In the genomic region with DNA sequence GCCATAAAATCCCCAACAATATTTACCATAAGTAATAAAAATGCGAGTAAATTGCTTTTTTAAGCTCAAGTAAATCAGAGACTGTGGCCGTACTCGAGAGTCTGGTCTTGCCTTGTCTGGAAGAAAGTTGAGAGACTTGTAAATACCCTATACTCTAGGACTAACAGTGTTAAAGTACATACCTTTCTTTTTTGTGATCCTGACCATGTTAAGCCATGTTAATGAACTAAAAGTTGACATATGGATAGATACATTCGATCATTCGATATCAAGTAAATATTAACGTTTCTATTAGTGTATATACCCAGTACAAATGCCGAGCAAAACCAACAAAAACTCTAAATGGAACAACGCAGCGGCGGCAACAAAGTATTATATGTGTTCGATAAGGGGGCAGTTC, we compare ENCODE assay signal across 3 fruit fly cellular contexts.
TF ChIP-seq lines count a peak whose summit lies in the region.

No protein-coding gene starts in this region.

TF ChIP-seq in whole organism, embryonic, 481 proteins besides CTCF, POLR2A, EP300 and RAD21 (continued from another document and continues in another):
- no peak for TF ChIP-seq ftz-f1 (GFP tag; optimal IDR thresholded peaks at IDR 0.05; lab: Kevin White, UChicago)
- TF ChIP-seq CG6683 (GFP tag; optimal IDR thresholded peaks at IDR 0.05; lab: Kevin White, UChicago): no peak
- peak; percentile 83 for TF ChIP-seq D19B (GFP tag; optimal IDR thresholded peaks at IDR 0.05; lab: Kevin White, UChicago)
- 0 out of 2 replicates have a peak, but pooled peaks have one; percentile 21 for TF ChIP-seq Awh (GFP tag; IDR thresholded peaks at IDR 0.05; lab: Robert Waterston, UW)
- peak; percentile 36 for TF ChIP-seq lilli (GFP tag; optimal IDR thresholded peaks at IDR 0.05; lab: Kevin White, UChicago)
- TF ChIP-seq CG15514 (GFP tag; optimal IDR thresholded peaks at IDR 0.05; lab: Kevin White, UChicago): peak; percentile 26
- TF ChIP-seq Hr3 (GFP tag; optimal IDR thresholded peaks at IDR 0.05; lab: Kevin White, UChicago): peak; percentile 12
- peak; percentile 36; the same call in 1 of the 2 replicates for TF ChIP-seq Ada2b (GFP tag; IDR thresholded peaks at IDR 0.05; lab: Robert Waterston, UW)
- peak; percentile 51 for TF ChIP-seq dmrt99B (tag; optimal IDR thresholded peaks at IDR 0.05; lab: Kevin White, UChicago)
- TF ChIP-seq vvl (GFP tag; IDR thresholded peaks at IDR 0.05; lab: Robert Waterston, UW): peak; percentile 47
- peak; percentile 51 for TF ChIP-seq Sox102F (GFP tag; optimal IDR thresholded peaks at IDR 0.05; lab: Kevin White, UChicago)
- 0 out of 2 replicates have a peak, but pooled peaks have one; percentile 16 for TF ChIP-seq CG31224 (GFP tag; IDR thresholded peaks at IDR 0.05; lab: Robert Waterston, UW)
- peak; percentile 43 for TF ChIP-seq CG10654 (GFP tag; optimal IDR thresholded peaks at IDR 0.05; lab: Kevin White, UChicago)
- peak; percentile 54 for TF ChIP-seq CG2712 (tag; optimal IDR thresholded peaks at IDR 0.05; lab: Kevin White, UChicago)
- TF ChIP-seq pros (GFP tag; optimal IDR thresholded peaks at IDR 0.05; lab: Kevin White, UChicago): no peak
- no peak for TF ChIP-seq p53 (GFP tag; optimal IDR thresholded peaks at IDR 0.05; lab: Kevin White, UChicago)
- TF ChIP-seq row (GFP tag; IDR thresholded peaks at IDR 0.05; lab: Robert Waterston, UW): peak; percentile 67
- peak; percentile 24 for TF ChIP-seq tap (tag; optimal IDR thresholded peaks at IDR 0.05; lab: Kevin White, UChicago)
- peak; percentile 29 for TF ChIP-seq BtbVII (GFP tag; optimal IDR thresholded peaks at IDR 0.05; lab: Kevin White, UChicago)
- TF ChIP-seq caup (GFP tag; optimal IDR thresholded peaks at IDR 0.05; lab: Kevin White, UChicago; ENCODE audit: severe bottlenecking): peak; percentile 19
- peak; percentile 1 for TF ChIP-seq pho (GFP tag; optimal IDR thresholded peaks at IDR 0.05; lab: Kevin White, UChicago)
- TF ChIP-seq CG13624 (GFP tag; optimal IDR thresholded peaks at IDR 0.05; lab: Kevin White, UChicago): peak; percentile 30
- TF ChIP-seq br (optimal IDR thresholded peaks at IDR 0.05; lab: Kevin White, UChicago): no peak
- peak; percentile 55 for TF ChIP-seq Xrp1 (GFP tag; IDR thresholded peaks at IDR 0.05; lab: Robert Waterston, UW)
- TF ChIP-seq fd3F (GFP tag; optimal IDR thresholded peaks at IDR 0.05; lab: Kevin White, UChicago): no peak
- peak; percentile 44 for TF ChIP-seq PHDP (tag; optimal IDR thresholded peaks at IDR 0.05; lab: Kevin White, UChicago)
- TF ChIP-seq gro (GFP tag; optimal IDR thresholded peaks at IDR 0.05; lab: Kevin White, UChicago): peak; percentile 18
- TF ChIP-seq Oli (tag; optimal IDR thresholded peaks at IDR 0.05; lab: Kevin White, UChicago): peak; percentile 43
- TF ChIP-seq nmo (GFP tag; optimal IDR thresholded peaks at IDR 0.05; lab: Kevin White, UChicago): peak; percentile 42
- TF ChIP-seq CG7786 (GFP tag; optimal IDR thresholded peaks at IDR 0.05; lab: Kevin White, UChicago): peak; percentile 32
- TF ChIP-seq Pdp1 (GFP tag; optimal IDR thresholded peaks at IDR 0.05; lab: Kevin White, UChicago): peak; percentile 0 to 42
- peak; percentile 33 for TF ChIP-seq HHEX (GFP tag; optimal IDR thresholded peaks at IDR 0.05; lab: Kevin White, UChicago)
- TF ChIP-seq Fer1 (GFP tag; optimal IDR thresholded peaks at IDR 0.05; lab: Kevin White, UChicago): peak; percentile 33
- peak; percentile 17 for TF ChIP-seq CG8944 (GFP tag; optimal IDR thresholded peaks at IDR 0.05; lab: Kevin White, UChicago)
- TF ChIP-seq CG43689 (GFP tag; IDR thresholded peaks at IDR 0.05; lab: Robert Waterston, UW): no peak
- peak; percentile 20 for TF ChIP-seq disco-r (GFP tag; optimal IDR thresholded peaks at IDR 0.05; lab: Kevin White, UChicago)
- peak; percentile 67 for TF ChIP-seq Drgx (GFP tag; IDR thresholded peaks at IDR 0.05; lab: Robert Waterston, UW)
- peak; percentile 40 for TF ChIP-seq CG4424 (GFP tag; optimal IDR thresholded peaks at IDR 0.05; lab: Kevin White, UChicago)
- peak; percentile 48 for TF ChIP-seq trem (tag; optimal IDR thresholded peaks at IDR 0.05; lab: Kevin White, UChicago)
- TF ChIP-seq CG2678 (tag; optimal IDR thresholded peaks at IDR 0.05; lab: Kevin White, UChicago): peak; percentile 57
- peak; percentile 44 for TF ChIP-seq bab2 (GFP tag; optimal IDR thresholded peaks at IDR 0.05; lab: Kevin White, UChicago)
- TF ChIP-seq CG14710 (tag; optimal IDR thresholded peaks at IDR 0.05; lab: Kevin White, UChicago): peak; percentile 27

TF ChIP-seq in whole organism, prepupa, 60 proteins besides CTCF, POLR2A, EP300 and RAD21 (continued from another document):
- TF ChIP-seq esn (GFP tag; optimal IDR thresholded peaks at IDR 0.05; lab: Kevin White, UChicago) (peak; percentile 82), CG31627 (GFP tag; optimal IDR thresholded peaks at IDR 0.05; lab: Kevin White, UChicago) (peak; percentile 74), acj6 (GFP tag; optimal IDR thresholded peaks at IDR 0.05; lab: Kevin White, UChicago) (peak; percentile 76), Ets96B (tag; optimal IDR thresholded peaks at IDR 0.05; lab: Kevin White, UChicago) (peak; percentile 86), CG10669 (GFP tag; optimal IDR thresholded peaks at IDR 0.05; lab: Kevin White, UChicago) (peak; percentile 88), Sox14 (GFP tag; optimal IDR thresholded peaks at IDR 0.05; lab: Kevin White, UChicago) (peak; percentile 79), CG3032 (tag; optimal IDR thresholded peaks at IDR 0.05; lab: Kevin White, UChicago) (peak; percentile 78), svp (GFP tag; lab: Kevin White, UChicago) (peak; percentile 91), Eip78C (GFP tag; lab: Kevin White, UChicago) (peak; percentile 96), fd85E (GFP tag; optimal IDR thresholded peaks at IDR 0.05; lab: Kevin White, UChicago) (peak; percentile 53), Blimp-1 (GFP tag; optimal IDR thresholded peaks at IDR 0.05; lab: Kevin White, UChicago) (peak; percentile 17), Met (GFP tag; optimal IDR thresholded peaks at IDR 0.05; lab: Kevin White, UChicago) (peak; percentile 71), CG4318 (GFP tag; optimal IDR thresholded peaks at IDR 0.05; lab: Kevin White, UChicago) (peak; percentile 39), lz (GFP tag; optimal IDR thresholded peaks at IDR 0.05; lab: Kevin White, UChicago) (peak; percentile 76), CG1621 (tag; optimal IDR thresholded peaks at IDR 0.05; lab: Kevin White, UChicago) (peak; percentile 80), CG11762 (GFP tag; optimal IDR thresholded peaks at IDR 0.05; lab: Kevin White, UChicago; ENCODE audit: insufficient read depth) (peak; percentile 62), ss (GFP tag; optimal IDR thresholded peaks at IDR 0.05; lab: Kevin White, UChicago) (peak; percentile 62 to 81), spab (GFP tag; optimal IDR thresholded peaks at IDR 0.05; lab: Kevin White, UChicago) (peak; percentile 76), dsx (GFP tag; optimal IDR thresholded peaks at IDR 0.05; lab: Kevin White, UChicago; ENCODE audit: poor library complexity, severe bottlenecking) (peak; percentile 99), Eip93F (GFP tag; optimal IDR thresholded peaks at IDR 0.05; lab: Kevin White, UChicago) (no peak), CG32006 (GFP tag; optimal IDR thresholded peaks at IDR 0.05; lab: Kevin White, UChicago) (peak; percentile 68), dac (GFP tag; optimal IDR thresholded peaks at IDR 0.05; lab: Kevin White, UChicago) (no peak), CG6792 (GFP tag; optimal IDR thresholded peaks at IDR 0.05; lab: Kevin White, UChicago) (peak; percentile 81), fkh (GFP tag; optimal IDR thresholded peaks at IDR 0.05; lab: Kevin White, UChicago) (no peak), Ets21C (GFP tag; optimal IDR thresholded peaks at IDR 0.05; lab: Kevin White, UChicago) (peak; percentile 44), pdm3 (GFP tag; optimal IDR thresholded peaks at IDR 0.05; lab: Kevin White, UChicago) (peak; percentile 76), CG10631 (GFP tag; optimal IDR thresholded peaks at IDR 0.05; lab: Kevin White, UChicago) (peak; percentile 77), fd59A (GFP tag; optimal IDR thresholded peaks at IDR 0.05; lab: Kevin White, UChicago) (peak; percentile 71), CG15336 (GFP tag; IDR thresholded peaks at IDR 0.05; lab: Robert Waterston, UW) (peak; percentile 82), Lpt (GFP tag; optimal IDR thresholded peaks at IDR 0.05; lab: Kevin White, UChicago) (peak; percentile 68), CG7368 (GFP tag; optimal IDR thresholded peaks at IDR 0.05; lab: Kevin White, UChicago) (peak; percentile 80), CG3919 (GFP tag; optimal IDR thresholded peaks at IDR 0.05; lab: Kevin White, UChicago) (peak; percentile 87), CG6163 (GFP tag; IDR thresholded peaks at IDR 0.05; lab: Robert Waterston, UW) (peak; percentile 82), CG11294 (GFP tag; IDR thresholded peaks at IDR 0.05; lab: Robert Waterston, UW) (peak; percentile 32; the same call in 1 of the 2 replicates), OdsH (GFP tag; optimal IDR thresholded peaks at IDR 0.05; lab: Kevin White, UChicago) (peak; percentile 85), Hr39 (GFP tag; optimal IDR thresholded peaks at IDR 0.05; lab: Kevin White, UChicago) (peak; percentile 72), CG6276 (GFP tag; optimal IDR thresholded peaks at IDR 0.05; lab: Kevin White, UChicago) (peak; percentile 60), CG34406 (GFP tag; optimal IDR thresholded peaks at IDR 0.05; lab: Kevin White, UChicago) (peak; percentile 74), CG11902 (GFP tag; optimal IDR thresholded peaks at IDR 0.05; lab: Kevin White, UChicago) (peak; percentile 70)

TF ChIP-seq in whole organism, wandering third instar larva, 38 proteins besides CTCF, POLR2A, EP300 and RAD21 (continued from another document):
- no peak for TF ChIP-seq Abd-B (GFP tag; optimal IDR thresholded peaks at IDR 0.05; lab: Kevin White, UChicago)
- TF ChIP-seq fru (GFP tag; optimal IDR thresholded peaks at IDR 0.05; lab: Kevin White, UChicago): peak; percentile 81
- peak; percentile 61 for TF ChIP-seq psq (GFP tag; optimal IDR thresholded peaks at IDR 0.05; lab: Kevin White, UChicago)
- peak; percentile 79 for TF ChIP-seq OdsH (GFP tag; optimal IDR thresholded peaks at IDR 0.05; lab: Kevin White, UChicago)
- peak; percentile 15 for TF ChIP-seq Rel (GFP tag; optimal IDR thresholded peaks at IDR 0.05; lab: Kevin White, UChicago)
- TF ChIP-seq Rel (tag; optimal IDR thresholded peaks at IDR 0.05; lab: Kevin White, UChicago): no peak
- TF ChIP-seq CG32264 (GFP tag; optimal IDR thresholded peaks at IDR 0.05; lab: Kevin White, UChicago): peak; percentile 42
- TF ChIP-seq Hnf4 (GFP tag; optimal IDR thresholded peaks at IDR 0.05; lab: Kevin White, UChicago): peak; percentile 80
- peak; percentile 12 to 84 for TF ChIP-seq foxo (GFP tag; optimal IDR thresholded peaks at IDR 0.05; lab: Kevin White, UChicago)
- peak; percentile 78 for TF ChIP-seq woc (GFP tag; optimal IDR thresholded peaks at IDR 0.05; lab: Kevin White, UChicago)
